Fruit fly (Drosophila melanogaster) Kc167 (cell line): ENCODE measurements around the gene CG13601.

Source experiments
- Myc ChIP-seq: fragments of >200 bp; optimal IDR thresholded peaks from 2 replicates; lab custom pipeline; 2017; ENCODE audit warnings: missing external identifiers
- Sin3A ChIP-seq: fragments of >200 bp; optimal IDR thresholded peaks from 2 replicates; lab custom pipeline; 2018; ENCODE audit warnings: missing external identifiers
- h ChIP-seq: fragments of >200 bp; optimal IDR thresholded peaks from 3 replicates; lab custom pipeline; 2018; ENCODE audit warnings: missing external identifiers
- insv ChIP-seq: fragments of >200 bp; optimal IDR thresholded peaks from 3 replicates; lab custom pipeline; 2018; ENCODE audit warnings: missing external identifiers
- psq ChIP-seq: fragments of >200 bp; optimal IDR thresholded peaks from 2 replicates; lab custom pipeline; 2017; ENCODE audit warnings: missing external identifiers
- ttk ChIP-seq: sonication (Bioruptor generic); optimal IDR thresholded peaks from 2 replicates; lab custom pipeline; 2017; ENCODE audit warnings: missing external identifiers

Gene CG13601

DNA sequence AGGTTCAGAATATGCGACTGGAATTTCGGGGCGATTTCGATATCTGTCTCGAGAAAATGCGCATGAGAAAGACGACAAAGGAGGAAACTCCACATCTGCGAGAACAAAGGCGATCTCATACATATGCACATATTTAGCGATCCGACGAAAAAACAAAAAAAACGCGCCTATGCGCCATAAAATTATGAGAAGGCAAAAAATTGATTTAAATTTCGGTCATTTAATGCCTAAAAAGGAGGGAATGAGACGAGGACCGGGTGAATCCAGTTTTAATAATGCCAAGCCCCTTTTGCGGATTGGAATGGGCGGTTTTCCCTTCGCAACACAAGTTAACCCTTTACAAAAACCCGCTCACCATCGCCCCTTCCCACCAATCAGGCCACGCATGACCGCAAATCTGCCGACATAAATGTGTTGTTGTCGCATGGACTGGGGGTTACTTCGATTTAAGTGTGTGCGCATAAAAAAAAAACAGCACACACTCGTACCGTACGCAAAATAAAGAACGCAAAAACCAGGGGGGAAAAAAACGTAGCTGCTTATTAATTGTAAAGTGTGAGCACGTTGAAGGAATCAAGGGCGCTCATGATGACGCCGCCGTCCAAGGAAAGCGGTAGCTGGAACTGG, 12.9 kb downstream of the CG13601 start:
- no peak for TF ChIP-seq psq
- no peak for TF ChIP-seq ttk (lab: Kevin White, UChicago)
- no peak for TF ChIP-seq Sin3A (lab: Kevin White, UChicago)
- TF ChIP-seq insv (lab: Kevin White, UChicago): no peak
- no peak for TF ChIP-seq Myc (lab: Kevin White, UChicago)
- no peak for TF ChIP-seq h (lab: Kevin White, UChicago)

DNA sequence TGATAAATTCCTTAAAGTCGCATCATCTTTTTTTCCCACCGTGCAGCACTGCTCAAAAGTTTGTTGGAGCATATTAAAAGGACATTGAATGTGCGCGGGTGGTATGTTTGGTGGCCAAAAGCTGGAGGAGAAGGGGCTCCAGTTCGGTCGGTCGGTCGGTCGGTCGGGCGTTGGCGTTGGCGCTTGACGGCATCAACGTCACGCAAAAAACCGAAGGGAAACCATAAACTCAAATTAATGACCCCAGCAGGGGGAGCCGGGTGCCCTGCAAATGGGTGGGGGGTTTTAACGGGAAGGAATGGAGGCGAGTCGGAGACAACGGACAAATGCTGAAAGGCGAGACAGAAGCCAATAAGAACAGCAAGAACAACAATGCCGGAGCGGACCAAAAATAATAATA, 15.1 kb downstream of the CG13601 start:
- TF ChIP-seq Sin3A (lab: Kevin White, UChicago) (no peak), ttk (lab: Kevin White, UChicago) (no peak), psq (no peak)

- TF ChIP-seq psq: no peak
- no peak for TF ChIP-seq ttk (lab: Kevin White, UChicago)
- TF ChIP-seq insv (lab: Kevin White, UChicago): no peak
- no peak for TF ChIP-seq Myc (lab: Kevin White, UChicago)
- no peak for TF ChIP-seq h (lab: Kevin White, UChicago)
- TF ChIP-seq Sin3A (lab: Kevin White, UChicago): no peak
Observed at dm6 chr3R:23911073-23911690, 16.3 kb downstream of the CG13601 start.

- TF ChIP-seq psq (no peak), Sin3A (lab: Kevin White, UChicago) (no peak), ttk (lab: Kevin White, UChicago) (no peak), insv (lab: Kevin White, UChicago) (no peak), Myc (lab: Kevin White, UChicago) (no peak), h (lab: Kevin White, UChicago) (no peak)
Observed at dm6 chr3R:23910260-23910887, 17.1 kb downstream of the CG13601 start.

dm6 chr3R:23909347-23909862, 18.0 kb downstream of the CG13601 start:
- no peak for TF ChIP-seq Myc (lab: Kevin White, UChicago)
- TF ChIP-seq Sin3A (lab: Kevin White, UChicago): no peak
- no peak for TF ChIP-seq psq
- no peak for TF ChIP-seq insv (lab: Kevin White, UChicago)

DNA sequence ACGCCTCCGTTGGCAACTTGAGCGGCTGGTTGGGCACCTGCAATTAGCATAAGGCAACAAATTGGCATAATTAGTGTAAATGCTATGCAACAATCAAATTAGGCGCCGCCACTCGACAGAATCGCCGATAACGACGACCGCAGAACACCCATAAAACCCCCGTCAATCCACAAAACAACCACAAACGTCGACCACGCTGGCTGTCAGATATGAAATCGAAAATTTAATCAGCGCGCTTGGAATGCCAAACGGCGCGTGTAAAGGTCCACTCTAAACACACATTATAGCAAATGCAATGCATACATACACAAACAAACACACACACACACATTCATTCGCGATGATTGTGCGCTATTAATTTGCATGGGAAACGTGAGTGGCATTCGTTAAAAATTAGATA, 24.0 kb downstream of the CG13601 start:
- TF ChIP-seq h (lab: Kevin White, UChicago): no peak
- no peak for TF ChIP-seq insv (lab: Kevin White, UChicago)

DNA sequence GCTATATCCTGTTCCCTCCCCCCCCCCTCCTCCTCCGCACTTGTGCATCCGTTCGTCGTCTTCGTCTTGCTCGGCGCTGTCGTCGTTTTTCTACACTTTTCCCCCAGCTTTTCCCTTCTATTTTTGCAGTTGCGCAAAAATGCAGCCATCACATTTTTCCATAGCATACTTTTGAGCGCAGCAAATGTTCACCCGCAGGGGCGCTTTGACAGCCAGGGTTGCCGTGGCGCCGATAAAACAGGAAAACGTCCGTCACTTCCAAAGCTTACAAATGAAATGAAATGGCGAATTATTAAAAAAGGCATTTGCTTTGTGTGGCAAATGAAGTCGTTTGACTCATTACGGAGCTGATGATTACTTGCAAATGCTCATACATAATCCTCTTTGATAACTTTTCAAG, 24.9 kb downstream of the CG13601 start:
- TF ChIP-seq insv (lab: Kevin White, UChicago) (no peak), psq (no peak), Sin3A (lab: Kevin White, UChicago) (no peak), h (lab: Kevin White, UChicago) (no peak), Myc (lab: Kevin White, UChicago) (no peak), ttk (lab: Kevin White, UChicago) (no peak)

dm6 chr3R:23902034-23902433, 25.4 kb downstream of the CG13601 start:
- TF ChIP-seq psq (no peak), Sin3A (lab: Kevin White, UChicago) (no peak), h (lab: Kevin White, UChicago) (no peak), insv (lab: Kevin White, UChicago) (no peak)

dm6 chr3R:23900092-23900491, 27.3 kb downstream of the CG13601 start:
- TF ChIP-seq insv (lab: Kevin White, UChicago) (no peak), psq (no peak), Myc (lab: Kevin White, UChicago) (no peak), ttk (lab: Kevin White, UChicago) (no peak), Sin3A (lab: Kevin White, UChicago) (no peak), h (lab: Kevin White, UChicago) (no peak)

dm6 chr3R:23893460-23893859, 34.0 kb downstream of the CG13601 start, which contains the start of gene tbrd-1:
tbrd-1 (minus strand) TSS chr3R:23893560.
- TF ChIP-seq h (lab: Kevin White, UChicago): no peak
- no peak for TF ChIP-seq psq
- TF ChIP-seq Sin3A (lab: Kevin White, UChicago): no peak
- TF ChIP-seq insv (lab: Kevin White, UChicago): no peak
- TF ChIP-seq Myc (lab: Kevin White, UChicago): no peak

dm6 chr3R:23890886-23891285, 36.5 kb downstream of the CG13601 start, which contains the start of gene TfIIA-S:
TfIIA-S (minus strand) TSS chr3R:23891060.
- no peak for TF ChIP-seq Sin3A (lab: Kevin White, UChicago)

DNA sequence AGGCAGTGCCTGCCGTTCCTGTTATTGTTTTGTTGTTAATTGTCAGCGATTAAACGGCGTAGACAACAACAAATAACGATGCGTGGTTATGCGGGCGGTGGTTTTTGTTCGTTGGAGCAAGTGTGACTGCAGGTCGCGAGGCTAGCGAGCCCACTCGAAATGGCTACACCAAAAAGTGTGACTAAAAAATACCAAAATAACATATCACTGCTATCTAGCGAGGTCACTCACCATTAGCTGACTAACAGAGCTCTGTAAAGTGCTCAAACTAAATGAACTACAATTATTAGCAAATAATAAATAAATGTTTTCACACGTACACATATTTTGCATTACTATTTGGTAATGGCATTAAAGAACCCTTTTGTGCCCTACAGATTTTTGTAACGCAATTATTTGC, 37.5 kb downstream of the CG13601 start, which contains the start of gene Pli:
TSS of gene Pli (minus strand) at position 131 of the 400 bp plus-strand sequence.
- TF ChIP-seq psq (no peak), ttk (lab: Kevin White, UChicago) (no peak), insv (lab: Kevin White, UChicago) (no peak), Sin3A (lab: Kevin White, UChicago) (no peak), Myc (lab: Kevin White, UChicago) (no peak)
